Worm (Caenorhabditis elegans) whole organism, early embryonic: Measurements from ENCODE around the gene nhr-111.

ENCODE experiments used
- ama-1 ChIP-seq: fragments of 150-350 bp; optimal IDR thresholded peaks from 2 replicates; lab custom pipeline; 2014
- ceh-13 ChIP-seq: fragments of 200-800 bp; sonication (Bioruptor generic); optimal IDR thresholded peaks from 2 replicates; lab custom pipeline; 2018; ENCODE audit warnings: mild to moderate bottlenecking, missing genetic modification characterization, missing compliant biosample characterization
- ceh-36 ChIP-seq: sonication (generic microtip); optimal IDR thresholded peaks from 2 replicates; lab custom pipeline; 2016; ENCODE audit warnings: missing genetic modification characterization, inconsistent platforms, missing compliant biosample characterization
- ets-7 ChIP-seq: sonication (generic microtip); optimal IDR thresholded peaks from 2 replicates; lab custom pipeline; 2016; ENCODE audit warnings: missing genotype, missing genetic modification characterization, missing compliant biosample characterization
- flt-1 ChIP-seq: fragments of 200-800 bp; sonication (Bioruptor generic); IDR thresholded peaks from 2 replicates; pipeline ENCODE4 v1.3.6; 2022; ENCODE audit warnings: missing genetic modification characterization, missing compliant biosample characterization
- hmbx-1 ChIP-seq: sonication (generic microtip); optimal IDR thresholded peaks from 2 replicates; lab custom pipeline; 2016; ENCODE audit warnings: mild to moderate bottlenecking, missing genetic modification characterization, missing compliant biosample characterization
- tbx-37 ChIP-seq: fragments of 200-800 bp; sonication (Bioruptor generic); conservative IDR thresholded peaks from 2 replicates; pipeline ENCODE4 v1.3.6; 2022; ENCODE audit warnings: missing genetic modification reagents, missing genetic modification characterization, missing compliant biosample characterization

- TF ChIP-seq ama-1 (lab: Kevin White, UChicago) (no peak), ceh-13 (GFP tag; lab: Kevin White, UChicago) (no peak), ceh-36 (tag; lab: Kevin White, UChicago) (no peak), ets-7 (tag; lab: Kevin White, UChicago) (no peak), flt-1 (GFP tag; lab: Robert Waterston, UW) (no peak), hmbx-1 (tag; lab: Kevin White, UChicago) (no peak), tbx-37 (no peak)
These were observed 21.0 kb downstream of the nhr-111 start, which contains the start of gene argk-1 for ce11 chrV:16103594-16103993.
